Worm (Caenorhabditis elegans): ENCODE results near the gene pcdr-1.

Gene pcdr-1

DNA sequence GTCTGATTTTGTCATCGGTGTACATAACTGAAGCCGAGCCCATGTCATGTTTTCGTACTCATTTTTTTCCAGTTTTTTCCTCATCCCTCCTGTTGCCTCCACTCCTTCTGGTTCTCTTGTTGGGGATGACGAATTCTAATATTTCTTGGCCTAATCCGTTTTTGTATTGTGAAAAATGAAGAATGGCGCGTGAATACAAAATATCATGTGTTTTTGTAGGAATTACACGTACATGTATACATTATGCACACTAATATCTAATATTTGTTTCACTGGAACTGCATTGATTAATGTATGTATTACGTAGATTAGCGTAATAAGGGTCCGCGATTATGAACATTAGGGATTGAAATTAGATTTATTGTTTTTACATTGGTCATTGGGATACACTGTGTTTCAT is 10.9 kb upstream of the pcdr-1 start:
- TF ChIP-seq pha-4 (tag; optimal IDR thresholded peaks at IDR 0.05) (no peak), ztf-6 (GFP tag; IDR thresholded peaks at IDR 0.05) (no peak), lir-1 (GFP tag; conservative IDR thresholded peaks at IDR 0.05) (no peak), efl-1 (GFP tag; optimal IDR thresholded peaks at IDR 0.05) (no peak), madf-3 (GFP tag; IDR thresholded peaks at IDR 0.05) (no peak), lag-1 (GFP tag; IDR thresholded peaks at IDR 0.05) (no peak), tbx-9 (tag; optimal IDR thresholded peaks at IDR 0.05; ENCODE audit: borderline replicate concordance) (no peak), F57C9.4 (tag; optimal IDR thresholded peaks at IDR 0.05) (no peak)

DNA sequence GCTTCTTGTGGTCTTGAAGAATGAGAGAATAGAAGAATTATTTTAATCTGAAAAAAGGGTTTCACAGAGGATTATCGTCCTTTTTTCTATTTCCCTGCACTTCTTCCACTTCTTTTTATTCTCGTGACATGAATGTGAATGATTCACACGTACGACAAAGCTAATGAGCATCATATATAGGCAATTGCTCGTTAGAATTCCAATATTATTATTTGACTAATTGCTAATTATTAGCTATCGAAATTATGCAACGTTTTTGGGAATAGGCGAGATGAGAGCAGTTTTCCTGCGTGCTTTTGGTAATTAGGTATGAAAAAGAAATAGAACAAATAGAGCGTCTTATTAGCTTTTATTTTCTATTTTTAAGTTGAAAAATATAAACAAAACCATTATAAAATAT is 8.8 kb upstream of the pcdr-1 start:
- TF ChIP-seq madf-3 (GFP tag; IDR thresholded peaks at IDR 0.05): no peak
- TF ChIP-seq lag-1 (GFP tag; IDR thresholded peaks at IDR 0.05): no peak
- TF ChIP-seq mel-28 (tag; optimal IDR thresholded peaks at IDR 0.05; ENCODE audit: borderline replicate concordance): no peak
- no peak for TF ChIP-seq ztf-18 (tag; optimal IDR thresholded peaks at IDR 0.05)
- TF ChIP-seq rcor-1 (GFP tag; IDR thresholded peaks at IDR 0.05): no peak

DNA sequence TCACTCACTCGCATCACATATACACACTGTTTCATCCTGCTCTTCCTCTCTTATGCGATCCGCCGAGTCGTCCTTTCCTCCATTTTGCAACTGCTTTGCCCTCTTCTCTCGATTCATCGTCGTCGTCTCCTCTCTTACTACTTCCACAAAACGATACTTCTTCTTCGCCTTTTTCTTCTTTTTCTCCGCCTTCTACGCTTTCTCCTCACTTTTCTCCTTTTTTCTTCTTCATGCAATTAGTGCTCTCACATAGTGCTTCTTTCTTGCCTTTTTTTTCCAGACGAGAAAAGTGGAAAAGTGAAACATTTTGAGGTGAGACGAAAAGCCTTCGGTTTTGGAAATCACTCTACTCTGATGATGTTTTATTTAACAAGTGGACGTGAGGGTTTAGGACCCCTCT is 7.0 kb upstream of the pcdr-1 start:
- no peak for TF ChIP-seq ztf-22 (GFP tag; optimal IDR thresholded peaks at IDR 0.05)
- TF ChIP-seq rcor-1 (GFP tag; IDR thresholded peaks at IDR 0.05): no peak
- no peak for TF ChIP-seq K11D2.4 (GFP tag; IDR thresholded peaks at IDR 0.05)
- no peak for TF ChIP-seq fkh-3 (tag; optimal IDR thresholded peaks at IDR 0.05)
- TF ChIP-seq F37B4.10 (GFP tag; IDR thresholded peaks at IDR 0.05): no peak
- no peak for TF ChIP-seq mel-28 (tag; optimal IDR thresholded peaks at IDR 0.05; ENCODE audit: borderline replicate concordance)
- no peak for TF ChIP-seq Y79H2A.3 (GFP tag; conservative IDR thresholded peaks at IDR 0.05)
- no peak for TF ChIP-seq pha-4 (tag; optimal IDR thresholded peaks at IDR 0.05)
- no peak for TF ChIP-seq F49E8.2 (tag; optimal IDR thresholded peaks at IDR 0.05; ENCODE audit: insufficient read depth)
- TF ChIP-seq unc-130 (GFP tag; optimal IDR thresholded peaks at IDR 0.05): no peak
- TF ChIP-seq attf-6 (GFP tag; IDR thresholded peaks at IDR 0.05): no peak
- TF ChIP-seq sdz-38 (tag; optimal IDR thresholded peaks at IDR 0.05): no peak
- TF ChIP-seq bed-1 (GFP tag; IDR thresholded peaks at IDR 0.05): no peak
- TF ChIP-seq mxl-1 (tag; optimal IDR thresholded peaks at IDR 0.05): no peak
- no peak for TF ChIP-seq zfh-2 (GFP tag; conservative IDR thresholded peaks at IDR 0.05)
- TF ChIP-seq madf-3 (GFP tag; IDR thresholded peaks at IDR 0.05): no peak
- TF ChIP-seq nhr-179 (tag; optimal IDR thresholded peaks at IDR 0.05): no peak
- no peak for TF ChIP-seq snpc-3.4 (tag; optimal IDR thresholded peaks at IDR 0.05)
- no peak for TF ChIP-seq ztf-26 (tag; optimal IDR thresholded peaks at IDR 0.05)

DNA sequence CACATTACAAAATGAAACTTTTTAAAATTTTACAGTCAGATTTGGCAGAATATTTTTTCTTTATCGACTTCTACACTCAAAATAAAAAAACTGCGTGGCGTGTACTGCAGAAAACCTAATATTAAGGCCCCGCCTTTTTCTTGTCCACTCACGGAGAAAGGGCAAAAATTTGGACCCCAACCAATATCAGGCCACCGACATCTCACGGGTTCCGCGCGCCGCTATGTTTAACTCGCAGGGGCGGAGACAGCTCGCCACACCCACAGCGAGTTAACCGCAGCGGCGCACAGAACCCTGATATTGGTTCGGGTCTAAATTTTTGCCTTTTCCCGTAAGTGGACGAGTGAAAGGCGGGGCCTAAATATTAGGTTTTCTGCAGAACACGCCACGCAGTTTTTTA is 2.8 kb upstream of the pcdr-1 start:
- no peak for TF ChIP-seq snpc-4 (GFP tag; optimal IDR thresholded peaks at IDR 0.05)
- peak in 2 of 4 experiments; percentile 88 to 89 for TF ChIP-seq snpc-4 (tag; optimal IDR thresholded peaks at IDR 0.05)
- TF ChIP-seq gei-17 (GFP tag; optimal IDR thresholded peaks at IDR 0.05): no peak

DNA sequence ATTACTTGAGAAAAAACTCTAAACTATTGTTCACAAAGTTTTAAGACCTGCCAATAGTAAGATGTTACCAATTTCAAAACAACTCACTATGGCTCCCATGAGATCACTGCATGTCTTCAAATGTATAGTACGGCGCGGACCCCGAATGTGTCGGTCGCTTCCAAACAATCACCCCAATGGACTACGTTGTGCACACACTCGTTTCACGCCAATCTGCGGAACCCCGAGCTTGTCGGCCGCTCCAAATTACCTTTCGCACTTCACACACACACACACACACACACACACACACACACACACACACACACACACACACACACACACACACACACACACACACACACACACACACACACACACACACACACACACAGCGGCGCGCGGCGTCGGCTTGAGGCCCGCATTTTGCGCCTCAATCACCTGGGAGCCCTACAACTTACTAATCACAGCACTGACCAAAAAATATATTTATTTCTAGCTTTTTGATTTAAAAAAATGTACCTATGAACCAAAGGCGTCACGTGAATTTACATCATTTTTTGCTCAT is 1.6 kb downstream of the pcdr-1 start:
- TF ChIP-seq T07F8.4 (tag; optimal IDR thresholded peaks at IDR 0.05) (no peak), hlh-12 (tag; optimal IDR thresholded peaks at IDR 0.05) (no peak), F57C9.4 (tag; optimal IDR thresholded peaks at IDR 0.05) (no peak), tbx-9 (tag; optimal IDR thresholded peaks at IDR 0.05; ENCODE audit: borderline replicate concordance) (no peak), nhr-27 (tag; optimal IDR thresholded peaks at IDR 0.05) (peak; percentile 2), snpc-4 (GFP tag; optimal IDR thresholded peaks at IDR 0.05) (no peak), snpc-4 (tag; optimal IDR thresholded peaks at IDR 0.05) (peak in 2 of 4 experiments; percentile 38 to 64), ztf-3 (GFP tag; optimal IDR thresholded peaks at IDR 0.05) (peak; percentile 51), lir-1 (GFP tag; conservative IDR thresholded peaks at IDR 0.05) (0 out of 2 replicates have a peak, but pooled peaks have one; percentile 25), egrh-3 (GFP tag; IDR thresholded peaks at IDR 0.05) (peak; percentile 57; the same call in 1 of the 2 replicates), ceh-27 (GFP tag; optimal IDR thresholded peaks at IDR 0.05) (peak; percentile 48)
